Worm (Caenorhabditis elegans) whole organism, L3 larva: ENCODE data around the gene mcm-7.

Experiments used
- R02D3.7 ChIP-seq: fragments of 150-350 bp; optimal IDR thresholded peaks from 2 replicates; lab custom pipeline; 2014; ENCODE audit warnings: missing biosample characterization, missing genetic modification characterization
- ZK546.5 ChIP-seq: sonication (generic microtip); optimal IDR thresholded peaks from 2 replicates; lab custom pipeline; 2017; ENCODE audit warnings: missing biosample characterization, missing genetic modification characterization
- ama-1 ChIP-seq: fragments of 150-350 bp; optimal IDR thresholded peaks from 2 replicates; lab custom pipeline; 2018
- ceh-9 ChIP-seq: sonication (generic microtip); optimal IDR thresholded peaks from 2 replicates; lab custom pipeline; 2018; ENCODE audit warnings: missing biosample characterization, missing genetic modification characterization
- fos-1 ChIP-seq: fragments of 150-350 bp; optimal IDR thresholded peaks from 2 replicates; lab custom pipeline; 2014; ENCODE audit warnings: missing biosample characterization, missing genetic modification characterization
- lin-15B ChIP-seq: fragments of 150-350 bp; optimal IDR thresholded peaks from 2 replicates; lab custom pipeline; 2014; ENCODE audit warnings: missing biosample characterization, missing genetic modification characterization
- lin-39 ChIP-seq: fragments of 150-350 bp; optimal IDR thresholded peaks from 2 replicates; lab custom pipeline; 2018; ENCODE audit warnings: missing biosample characterization, missing genetic modification reagents, missing genetic modification characterization
- mdl-1 ChIP-seq: fragments of 150-350 bp; optimal IDR thresholded peaks from 2 replicates; lab custom pipeline; 2014; ENCODE audit warnings: missing biosample characterization, missing genetic modification characterization
- nfya-1 ChIP-seq: sonication (generic microtip); optimal IDR thresholded peaks from 2 replicates; lab custom pipeline; 2017; ENCODE audit warnings: missing genetic modification characterization, mild to moderate bottlenecking, missing compliant biosample characterization, antibody characterized with exemption, moderate library complexity; ENCODE audit not compliant: insufficient read depth
- nhr-28 ChIP-seq: fragments of 150-350 bp; optimal IDR thresholded peaks from 2 replicates; lab custom pipeline; 2014; ENCODE audit warnings: missing biosample characterization, missing genetic modification characterization
- snpc-4 ChIP-seq: fragments of 150-350 bp; optimal IDR thresholded peaks from 2 replicates; lab custom pipeline; 2014; ENCODE audit warnings: missing biosample characterization, missing genetic modification characterization
- zag-1 ChIP-seq: fragments of 150-350 bp; optimal IDR thresholded peaks from 2 replicates; lab custom pipeline; 2014; ENCODE audit warnings: missing biosample characterization, missing genetic modification characterization
- ztf-4 ChIP-seq: fragments of 150-350 bp; optimal IDR thresholded peaks from 2 replicates; lab custom pipeline; 2014; ENCODE audit warnings: missing biosample characterization, missing genetic modification characterization

ce11 chrV:4319867-4320266 is 27.1 kb upstream of the mcm-7 start, which contains the start of gene ZC132.9:
- TF ChIP-seq nfya-1 (no peak), snpc-4 (no peak), lin-15B (tag; lab: Kevin White, UChicago) (no peak), ama-1 (lab: Kevin White, UChicago) (no peak), nhr-28 (no peak), ztf-4 (tag; lab: Kevin White, UChicago) (no peak), fos-1 (tag; lab: Kevin White, UChicago) (no peak), ZK546.5 (tag; lab: Kevin White, UChicago) (no peak), zag-1 (no peak), R02D3.7 (no peak), ceh-9 (tag; lab: Kevin White, UChicago) (no peak), mdl-1 (tag; lab: Kevin White, UChicago) (no peak), lin-39 (no peak)
